Worm (Caenorhabditis elegans) whole organism, early embryonic: ENCODE results near the gene mig-21.

Experiments
- B0310.2 ChIP-seq: sonication (generic microtip); optimal IDR thresholded peaks from 2 replicates; lab custom pipeline; 2016; ENCODE audit warnings: mild to moderate bottlenecking, missing genetic modification characterization, missing compliant biosample characterization
- F13C5.2 ChIP-seq: sonication (generic microtip); optimal IDR thresholded peaks from 2 replicates; lab custom pipeline; 2017; ENCODE audit warnings: mild to moderate bottlenecking, missing genetic modification characterization, inconsistent platforms, missing compliant biosample characterization
- aly-1 ChIP-seq: sonication (generic microtip); optimal IDR thresholded peaks from 2 replicates; lab custom pipeline; 2016; ENCODE audit warnings: missing genetic modification characterization, missing compliant biosample characterization
- ama-1 ChIP-seq: fragments of 150-350 bp; optimal IDR thresholded peaks from 2 replicates; lab custom pipeline; 2014
- ceh-13 ChIP-seq: fragments of 200-800 bp; sonication (Bioruptor generic); optimal IDR thresholded peaks from 2 replicates; lab custom pipeline; 2018; ENCODE audit warnings: mild to moderate bottlenecking, missing genetic modification characterization, missing compliant biosample characterization
- ceh-36 ChIP-seq: sonication (generic microtip); optimal IDR thresholded peaks from 2 replicates; lab custom pipeline; 2016; ENCODE audit warnings: missing genetic modification characterization, inconsistent platforms, missing compliant biosample characterization
- ets-7 ChIP-seq: sonication (generic microtip); optimal IDR thresholded peaks from 2 replicates; lab custom pipeline; 2016; ENCODE audit warnings: missing genotype, missing genetic modification characterization, missing compliant biosample characterization
- flt-1 ChIP-seq: fragments of 200-800 bp; sonication (Bioruptor generic); IDR thresholded peaks from 2 replicates; pipeline ENCODE4 v1.3.6; 2022; ENCODE audit warnings: missing genetic modification characterization, missing compliant biosample characterization
- hmbx-1 ChIP-seq: sonication (generic microtip); optimal IDR thresholded peaks from 2 replicates; lab custom pipeline; 2016; ENCODE audit warnings: mild to moderate bottlenecking, missing genetic modification characterization, missing compliant biosample characterization
- hmg-4 ChIP-seq: fragments of 200-800 bp; sonication (Bioruptor generic); optimal IDR thresholded peaks from 2 replicates; lab custom pipeline; 2018; ENCODE audit warnings: mild to moderate bottlenecking, missing genetic modification characterization, missing compliant biosample characterization
- hnd-1 ChIP-seq: sonication (generic microtip); optimal IDR thresholded peaks from 2 replicates; lab custom pipeline; 2016; ENCODE audit warnings: missing genetic modification characterization, missing compliant biosample characterization
- pes-1 ChIP-seq: fragments of 200-800 bp; sonication (Bioruptor generic); IDR thresholded peaks from 2 replicates; pipeline ENCODE4 v1.3.6; 2022; ENCODE audit warnings: missing genetic modification reagents, missing genetic modification characterization, missing compliant biosample characterization
- scrt-1 ChIP-seq: fragments of 200-800 bp; sonication (Bioruptor generic); IDR thresholded peaks from 2 replicates; pipeline ENCODE4 v1.3.6; 2022; ENCODE audit warnings: missing genetic modification characterization, missing compliant biosample characterization
- sea-1 ChIP-seq: fragments of 200-800 bp; sonication (Bioruptor generic); conservative IDR thresholded peaks from 2 replicates; pipeline ENCODE4 v1.3.6; 2022; ENCODE audit warnings: missing genetic modification characterization, missing compliant biosample characterization
- tbx-11 ChIP-seq: fragments of 200-800 bp; sonication (Bioruptor generic); IDR thresholded peaks from 2 replicates; pipeline ENCODE4 v1.3.6; 2022; ENCODE audit warnings: missing genetic modification characterization, missing compliant biosample characterization
- tbx-37 ChIP-seq: fragments of 200-800 bp; sonication (Bioruptor generic); conservative IDR thresholded peaks from 2 replicates; pipeline ENCODE4 v1.3.6; 2022; ENCODE audit warnings: missing genetic modification reagents, missing genetic modification characterization, missing compliant biosample characterization
- tra-4 ChIP-seq: sonication (generic microtip); optimal IDR thresholded peaks from 2 replicates; lab custom pipeline; 2017; ENCODE audit warnings: missing genetic modification characterization, missing compliant biosample characterization

Gene mig-21

ce11 chrIII:5846412-5846811, 31.8 kb downstream of the mig-21 start:
- TF ChIP-seq flt-1: no peak
- no peak for TF ChIP-seq ama-1 (lab: Kevin White, UChicago)
- no peak for TF ChIP-seq pes-1 (GFP tag; lab: Robert Waterston, UW)
- no peak for TF ChIP-seq B0310.2 (tag; lab: Kevin White, UChicago)
- TF ChIP-seq scrt-1 (GFP tag; lab: Robert Waterston, UW): no peak
- TF ChIP-seq ceh-36 (tag; lab: Kevin White, UChicago): no peak
- no peak for TF ChIP-seq F13C5.2 (tag; lab: Kevin White, UChicago)
- no peak for TF ChIP-seq tbx-11 (GFP tag; lab: Robert Waterston, UW)

ce11 chrIII:5845483-5845882, 32.7 kb downstream of the mig-21 start:
- no peak for TF ChIP-seq B0310.2 (tag; lab: Kevin White, UChicago)
- no peak for TF ChIP-seq scrt-1 (GFP tag; lab: Robert Waterston, UW)
- TF ChIP-seq pes-1 (GFP tag; lab: Robert Waterston, UW): no peak
- no peak for TF ChIP-seq tbx-37 (GFP tag; lab: Robert Waterston, UW)
- no peak for TF ChIP-seq hmbx-1 (tag; lab: Kevin White, UChicago)
- TF ChIP-seq hmg-4 (GFP tag; lab: Kevin White, UChicago): no peak
- no peak for TF ChIP-seq ceh-36 (tag; lab: Kevin White, UChicago)
- no peak for TF ChIP-seq aly-1 (tag; lab: Kevin White, UChicago)
- TF ChIP-seq ama-1 (lab: Kevin White, UChicago): no peak
- no peak for TF ChIP-seq F13C5.2 (tag; lab: Kevin White, UChicago)
- no peak for TF ChIP-seq ets-7 (tag; lab: Kevin White, UChicago)
- no peak for TF ChIP-seq ceh-13 (GFP tag; lab: Kevin White, UChicago)
- no peak for TF ChIP-seq flt-1
- no peak for TF ChIP-seq hnd-1
- no peak for TF ChIP-seq tbx-11 (GFP tag; lab: Robert Waterston, UW)

- TF ChIP-seq hmg-4 (GFP tag; lab: Kevin White, UChicago) (peak; percentile 12), scrt-1 (GFP tag; lab: Robert Waterston, UW) (no peak), B0310.2 (tag; lab: Kevin White, UChicago) (no peak)
Observed at ce11 chrIII:5843662-5844061, 34.5 kb downstream of the mig-21 start.

ce11 chrIII:5842920-5843319, 35.3 kb downstream of the mig-21 start:
- TF ChIP-seq hmbx-1 (tag; lab: Kevin White, UChicago) (no peak), scrt-1 (GFP tag; lab: Robert Waterston, UW) (no peak), pes-1 (GFP tag; lab: Robert Waterston, UW) (no peak), tra-4 (no peak), F13C5.2 (tag; lab: Kevin White, UChicago) (no peak), hnd-1 (no peak), ceh-36 (tag; lab: Kevin White, UChicago) (no peak), flt-1 (no peak), ama-1 (lab: Kevin White, UChicago) (no peak), aly-1 (tag; lab: Kevin White, UChicago) (no peak), sea-1 (GFP tag; lab: Robert Waterston, UW) (no peak), B0310.2 (tag; lab: Kevin White, UChicago) (no peak), ets-7 (tag; lab: Kevin White, UChicago) (no peak), ceh-13 (GFP tag; lab: Kevin White, UChicago) (no peak), hmg-4 (GFP tag; lab: Kevin White, UChicago) (no peak), tbx-11 (GFP tag; lab: Robert Waterston, UW) (no peak)

- TF ChIP-seq tbx-11 (GFP tag; lab: Robert Waterston, UW): no peak
- TF ChIP-seq tra-4: no peak
- TF ChIP-seq sea-1 (GFP tag; lab: Robert Waterston, UW): no peak
- TF ChIP-seq ceh-13 (GFP tag; lab: Kevin White, UChicago): no peak
- no peak for TF ChIP-seq scrt-1 (GFP tag; lab: Robert Waterston, UW)
- TF ChIP-seq F13C5.2 (tag; lab: Kevin White, UChicago): no peak
- no peak for TF ChIP-seq aly-1 (tag; lab: Kevin White, UChicago)
Observed at ce11 chrIII:5841676-5842075, 36.5 kb downstream of the mig-21 start.

- TF ChIP-seq hmg-4 (GFP tag; lab: Kevin White, UChicago): no peak
- TF ChIP-seq ceh-13 (GFP tag; lab: Kevin White, UChicago): no peak
- TF ChIP-seq pes-1 (GFP tag; lab: Robert Waterston, UW): no peak
Observed at ce11 chrIII:5840815-5841573, 37.2 kb downstream of the mig-21 start.

ce11 chrIII:5840277-5840676, 37.9 kb downstream of the mig-21 start:
- no peak for TF ChIP-seq ama-1 (lab: Kevin White, UChicago)
- TF ChIP-seq ceh-36 (tag; lab: Kevin White, UChicago): no peak
- TF ChIP-seq aly-1 (tag; lab: Kevin White, UChicago): no peak
- no peak for TF ChIP-seq hmg-4 (GFP tag; lab: Kevin White, UChicago)
- TF ChIP-seq hmbx-1 (tag; lab: Kevin White, UChicago): no peak
- TF ChIP-seq scrt-1 (GFP tag; lab: Robert Waterston, UW): no peak
- no peak for TF ChIP-seq sea-1 (GFP tag; lab: Robert Waterston, UW)
- TF ChIP-seq F13C5.2 (tag; lab: Kevin White, UChicago): no peak
- no peak for TF ChIP-seq ceh-13 (GFP tag; lab: Kevin White, UChicago)
